Fruit fly (Drosophila melanogaster) S2 (cell line): ENCODE results near the gene CG18233.

Experiments
- CG8478 ChIP-seq: fragments of >200 bp; optimal IDR thresholded peaks from 2 replicates; lab custom pipeline; 2018
- CTCF ChIP-seq, 2 experiments: fragments of >200 bp; optimal IDR thresholded peaks; 2 replicates each; lab custom pipeline; 2018

Gene CG18233

DNA sequence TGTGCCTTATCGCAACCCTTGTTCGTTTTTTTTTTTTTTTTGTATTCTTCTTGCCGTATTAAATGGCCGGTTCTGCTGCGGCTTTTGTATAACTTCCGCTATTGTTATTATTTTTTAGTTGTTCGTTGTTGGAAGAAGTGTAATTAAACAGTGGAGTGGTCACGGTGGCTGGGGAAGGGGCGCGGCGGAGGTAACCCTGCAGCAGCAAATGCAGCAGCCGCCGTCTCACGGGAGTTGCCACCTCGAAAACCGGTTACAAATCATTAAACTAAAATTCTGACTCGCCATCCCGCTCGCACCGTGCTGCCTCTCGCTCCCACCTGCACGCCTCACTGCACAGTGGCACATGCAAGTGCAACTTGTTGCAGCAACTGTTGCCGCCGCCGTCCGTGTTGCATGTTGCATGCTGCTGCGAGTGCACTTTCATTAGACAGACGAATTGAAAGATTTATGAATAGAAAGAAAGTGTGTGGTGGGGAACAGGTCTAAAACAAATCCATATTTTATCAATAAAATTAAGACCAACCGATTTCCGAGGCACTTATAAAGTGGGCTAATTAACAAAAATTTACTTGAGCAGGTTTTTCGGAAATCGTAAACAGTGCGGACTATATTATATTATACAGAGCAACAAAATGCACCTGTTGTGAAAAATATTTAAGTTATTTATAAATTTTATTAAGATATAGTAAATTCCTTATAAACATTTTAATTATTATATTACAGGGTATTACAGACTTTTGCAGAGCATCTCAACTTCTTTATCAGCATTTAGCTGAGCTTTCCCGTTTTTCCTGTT lies 22.6 kb downstream of the CG18233 start:
- TF ChIP-seq CG8478 (lab: Kevin White, UChicago): no peak
- TF ChIP-seq CTCF (optimal IDR thresholded peaks at IDR 0.05; lab: Kevin White, UChicago): no peak

DNA sequence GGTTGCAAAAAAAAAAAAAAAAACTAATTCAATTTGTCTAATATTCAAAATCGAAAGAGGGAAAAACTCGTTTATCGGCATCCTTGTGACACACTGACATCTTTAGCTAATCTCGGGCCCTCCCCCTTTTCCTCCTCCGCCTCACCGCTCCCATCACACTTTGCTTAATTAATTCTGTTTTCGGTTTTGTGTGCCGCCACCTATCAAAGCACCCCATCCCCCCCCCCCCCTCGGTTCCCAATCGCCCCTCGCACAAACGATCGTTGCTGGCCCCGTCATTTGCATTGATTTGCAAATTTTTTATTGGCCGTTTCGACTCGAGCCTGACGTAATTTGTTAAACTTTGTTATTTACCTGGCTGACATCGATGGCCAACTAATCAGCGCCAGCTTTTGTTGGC lies 23.2 kb downstream of the CG18233 start:
- TF ChIP-seq CG8478 (lab: Kevin White, UChicago): no peak
- no peak for TF ChIP-seq CTCF (optimal IDR thresholded peaks at IDR 0.05; lab: Kevin White, UChicago)

DNA sequence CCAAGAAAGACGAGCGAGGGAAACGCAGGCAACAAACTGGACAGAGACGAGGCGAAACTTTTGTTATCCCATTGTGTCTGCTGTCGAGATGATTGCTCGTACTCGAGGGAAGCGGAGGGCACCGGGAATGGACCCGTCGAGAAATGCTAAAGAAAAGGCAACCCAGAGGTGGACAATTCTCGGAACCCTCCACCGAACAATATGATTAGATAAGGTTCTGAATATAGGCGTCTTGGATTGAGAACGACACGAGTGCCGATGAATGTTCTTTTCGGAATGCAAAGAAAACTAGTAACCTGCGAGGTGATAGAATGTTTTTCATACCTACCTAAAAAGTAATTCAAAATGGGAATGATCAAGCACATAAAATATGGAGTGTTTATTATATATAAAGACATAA lies 24.6 kb downstream of the CG18233 start:
- TF ChIP-seq CG8478 (lab: Kevin White, UChicago) (no peak), CTCF (optimal IDR thresholded peaks at IDR 0.05; lab: Kevin White, UChicago) (no peak)

DNA sequence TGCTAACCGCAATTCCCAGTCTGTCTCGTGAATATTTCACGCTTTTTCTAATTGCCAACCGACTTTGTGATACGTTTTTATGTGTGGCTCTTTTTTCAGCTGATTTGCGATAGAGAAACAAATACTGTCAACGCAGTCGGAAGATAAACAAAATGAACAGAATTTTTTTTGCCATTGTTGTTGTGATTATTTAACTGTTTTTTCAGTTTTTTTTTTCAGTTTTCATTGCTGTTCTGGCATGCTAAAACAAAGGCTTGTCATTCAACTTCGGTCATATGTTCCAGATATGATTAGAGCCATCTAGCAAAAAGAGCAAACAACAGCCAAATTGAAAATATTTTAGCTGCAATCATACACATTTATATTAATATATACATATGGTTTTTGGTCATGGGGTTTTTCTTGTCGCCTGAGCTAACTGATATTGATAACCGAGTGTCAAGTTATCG lies 26.9 kb downstream of the CG18233 start:
- no peak for TF ChIP-seq CTCF (optimal IDR thresholded peaks at IDR 0.05; lab: Kevin White, UChicago)
- TF ChIP-seq CG8478 (lab: Kevin White, UChicago): no peak

DNA sequence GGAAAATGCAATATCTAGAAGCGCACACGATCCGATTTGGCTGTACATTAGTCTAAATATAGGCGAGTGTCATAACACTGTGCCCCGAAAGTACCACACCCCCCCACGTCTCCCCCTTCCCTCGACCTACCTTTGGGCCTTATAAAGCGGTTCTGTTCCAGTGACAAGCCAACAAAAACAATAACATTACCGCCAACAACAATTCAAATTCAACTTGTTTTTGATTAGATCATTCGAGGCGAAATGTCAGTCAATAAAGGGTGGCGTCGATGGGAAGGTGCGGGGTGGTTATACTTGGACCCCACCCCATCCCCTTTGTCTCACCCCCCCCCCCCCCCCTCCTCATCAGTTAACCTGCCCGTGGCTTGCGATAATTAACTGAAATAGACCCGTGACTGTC lies 27.8 kb downstream of the CG18233 start:
- TF ChIP-seq CG8478 (lab: Kevin White, UChicago) (no peak), CTCF (optimal IDR thresholded peaks at IDR 0.05; lab: Kevin White, UChicago) (no peak)

DNA sequence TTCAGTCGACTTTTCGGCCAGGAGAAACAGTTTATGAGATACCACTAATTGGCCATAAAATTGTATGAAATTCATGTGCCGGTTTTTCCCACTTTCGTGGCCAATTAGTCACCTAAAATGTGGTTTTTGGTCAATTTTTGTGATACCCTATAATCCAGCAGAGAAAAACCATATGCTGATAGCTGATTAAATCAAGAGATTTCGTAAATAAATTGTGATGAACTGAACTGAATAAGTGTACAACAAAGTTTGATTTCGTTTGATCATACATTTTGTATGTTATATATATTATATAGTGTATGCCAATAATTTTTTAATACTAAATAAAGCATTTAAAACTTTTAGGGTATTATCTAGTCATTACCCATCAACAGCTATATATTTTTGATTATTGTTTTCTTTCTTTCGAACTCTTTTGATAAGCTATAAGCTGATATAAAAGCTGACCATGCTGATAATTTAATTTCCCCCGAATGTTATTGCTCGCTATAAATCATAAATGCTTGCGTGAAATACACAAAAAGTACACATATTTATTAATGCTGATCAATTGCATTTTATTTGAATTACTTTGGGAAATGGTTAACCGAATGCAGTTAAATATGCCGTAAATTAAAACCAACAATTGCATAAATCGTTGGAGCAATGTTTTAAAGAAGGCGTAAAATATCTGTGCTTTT lies 29.7 kb downstream of the CG18233 start:
- no peak for TF ChIP-seq CTCF (optimal IDR thresholded peaks at IDR 0.05; lab: Kevin White, UChicago)
- no peak for TF ChIP-seq CG8478 (lab: Kevin White, UChicago)

DNA sequence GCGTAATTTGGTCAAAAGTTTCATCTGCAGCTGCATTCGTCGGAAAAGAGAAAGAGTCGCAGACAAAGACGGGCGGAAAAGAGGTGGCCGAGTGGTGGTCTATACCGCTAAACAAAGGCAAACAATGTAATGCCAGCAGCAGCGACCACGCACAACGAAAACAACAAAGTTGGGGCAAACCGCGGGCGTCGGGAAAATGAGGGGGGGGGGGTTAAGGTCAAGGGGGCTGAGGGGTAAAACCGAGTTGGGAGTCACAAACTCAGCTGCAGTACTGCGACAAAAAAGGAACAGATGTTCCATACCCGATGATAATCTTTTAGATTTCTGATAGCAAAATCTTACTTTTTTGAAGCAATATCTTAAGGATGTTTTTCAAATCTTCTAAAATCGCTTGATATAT lies 31.5 kb downstream of the CG18233 start:
- TF ChIP-seq CTCF (optimal IDR thresholded peaks at IDR 0.05; lab: Kevin White, UChicago) (no peak), CG8478 (lab: Kevin White, UChicago) (no peak)

DNA sequence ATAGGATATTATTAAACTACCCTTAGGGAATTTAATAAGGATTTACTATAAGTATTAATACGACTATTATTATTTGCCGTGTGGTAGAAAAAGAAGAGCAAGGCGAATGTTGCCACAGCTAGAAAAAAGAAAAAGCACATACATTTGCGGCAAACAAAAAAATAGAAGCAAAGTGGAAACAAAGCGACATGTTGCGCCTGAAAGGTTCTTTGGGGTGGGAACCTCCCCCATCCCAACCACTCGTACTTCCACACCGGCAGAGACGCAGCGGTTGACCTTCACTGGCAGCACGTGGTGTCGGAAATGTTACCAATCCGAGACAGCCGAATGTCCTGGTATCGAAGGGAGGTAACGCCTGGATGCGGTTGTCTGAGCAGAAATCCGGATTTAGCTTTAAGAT lies 32.1 kb downstream of the CG18233 start:
- TF ChIP-seq CG8478 (lab: Kevin White, UChicago): no peak
- no peak for TF ChIP-seq CTCF (optimal IDR thresholded peaks at IDR 0.05; lab: Kevin White, UChicago)

DNA sequence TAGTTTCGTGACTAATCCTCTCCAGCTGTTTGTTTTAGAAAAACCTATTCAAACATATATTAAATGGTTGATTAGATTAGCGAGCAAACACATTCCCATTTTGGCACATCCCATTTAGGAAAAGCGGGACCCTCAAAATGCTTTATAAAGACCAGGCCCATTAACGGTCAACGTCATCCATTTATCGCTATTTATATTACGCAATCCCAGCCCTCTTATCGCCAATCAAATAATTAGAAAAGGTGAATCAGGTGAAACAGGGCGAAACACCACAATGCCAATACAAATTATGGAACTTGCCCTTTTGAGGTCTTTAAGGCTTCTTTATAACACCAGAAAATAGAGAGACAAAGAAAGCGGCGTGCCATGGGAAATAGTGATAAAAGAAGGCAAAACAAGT lies 32.8 kb downstream of the CG18233 start:
- TF ChIP-seq CG8478 (lab: Kevin White, UChicago) (no peak), CTCF (optimal IDR thresholded peaks at IDR 0.05; lab: Kevin White, UChicago) (no peak)

DNA sequence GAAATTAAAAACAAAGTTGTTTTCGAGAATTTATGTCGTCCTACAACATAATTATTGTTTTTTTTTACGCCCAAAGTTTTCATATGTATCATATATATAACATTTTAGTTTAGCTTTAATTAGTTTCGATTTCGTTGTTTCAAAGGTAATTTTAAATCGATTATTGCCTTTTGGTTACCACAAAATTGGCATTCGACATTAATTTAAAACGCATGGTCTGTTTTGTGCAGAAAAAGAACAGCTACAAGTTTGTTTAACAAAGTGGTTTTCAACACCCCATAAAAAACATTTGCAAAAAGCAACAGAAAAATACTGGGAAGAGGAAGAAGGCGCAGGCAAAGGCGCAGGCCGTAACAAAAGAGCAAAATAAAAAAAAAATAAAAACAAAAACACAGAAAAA lies 33.2 kb downstream of the CG18233 start:
- TF ChIP-seq CTCF (optimal IDR thresholded peaks at IDR 0.05; lab: Kevin White, UChicago) (no peak), CG8478 (lab: Kevin White, UChicago) (no peak)

DNA sequence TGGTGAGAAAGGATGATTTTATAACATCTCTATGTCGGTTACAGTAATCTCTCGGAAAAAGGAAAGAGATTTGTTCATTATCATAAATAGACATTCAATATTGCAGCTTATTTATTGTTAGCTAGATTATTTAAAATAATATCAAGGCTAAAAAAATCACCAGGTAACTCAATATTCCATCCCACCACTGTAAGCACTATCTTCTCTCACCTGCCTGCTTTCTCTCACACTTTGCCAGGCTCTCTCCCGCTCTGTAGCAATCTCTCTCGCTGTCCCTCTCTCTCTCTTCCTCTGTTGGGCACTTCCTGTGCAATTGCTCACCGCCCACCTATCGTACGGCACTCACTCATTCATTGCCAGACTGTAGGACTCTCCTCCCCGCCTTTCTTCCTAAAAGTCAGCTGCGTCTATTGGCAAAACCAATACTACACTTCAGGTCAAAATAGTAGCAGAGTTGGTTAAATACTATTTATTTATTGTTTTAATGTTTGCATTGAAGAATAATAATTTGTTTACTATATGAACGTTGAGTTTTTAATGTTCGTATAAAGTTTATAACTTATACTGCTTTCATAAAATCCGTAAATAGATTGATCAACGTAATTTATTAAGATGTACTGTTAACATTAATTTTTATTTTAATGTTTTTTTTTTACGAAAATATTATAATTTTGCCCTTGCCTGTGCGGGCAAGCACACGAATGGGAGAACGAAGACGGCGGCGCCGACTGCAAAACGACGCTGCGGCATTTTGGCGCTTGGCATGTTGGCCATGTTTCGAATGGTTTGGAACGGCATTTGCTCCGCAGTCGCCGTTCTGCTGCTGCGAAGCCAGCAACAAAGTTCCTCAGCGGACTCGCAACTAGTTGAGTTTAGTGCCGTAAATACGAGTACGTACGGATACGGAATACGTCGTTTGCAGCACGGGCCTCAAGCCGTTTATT lies 35.6 kb downstream of the CG18233 start:
- no peak for TF ChIP-seq CG8478 (lab: Kevin White, UChicago)
- no peak for TF ChIP-seq CTCF (optimal IDR thresholded peaks at IDR 0.05; lab: Kevin White, UChicago)

DNA sequence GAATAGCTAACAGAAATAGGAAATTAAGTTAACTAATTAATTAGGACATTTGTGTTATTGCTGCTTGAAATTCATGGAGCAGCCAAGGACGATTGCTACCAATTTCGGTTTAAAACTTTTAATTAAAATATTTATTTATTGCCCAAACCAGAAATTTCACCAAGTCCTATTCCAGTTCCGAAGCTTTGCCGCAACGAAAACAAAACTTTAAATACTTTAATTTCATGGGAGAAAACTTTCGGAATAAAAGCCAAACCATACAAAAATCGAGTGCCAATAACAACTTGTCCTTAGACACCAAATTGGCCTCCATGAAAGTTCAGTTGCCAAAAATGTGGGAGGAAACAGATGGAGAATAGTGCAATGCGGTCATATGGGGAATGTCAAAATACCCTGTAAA lies 38.0 kb downstream of the CG18233 start:
- no peak for TF ChIP-seq CG8478 (lab: Kevin White, UChicago)
- TF ChIP-seq CTCF (optimal IDR thresholded peaks at IDR 0.05; lab: Kevin White, UChicago): no peak

DNA sequence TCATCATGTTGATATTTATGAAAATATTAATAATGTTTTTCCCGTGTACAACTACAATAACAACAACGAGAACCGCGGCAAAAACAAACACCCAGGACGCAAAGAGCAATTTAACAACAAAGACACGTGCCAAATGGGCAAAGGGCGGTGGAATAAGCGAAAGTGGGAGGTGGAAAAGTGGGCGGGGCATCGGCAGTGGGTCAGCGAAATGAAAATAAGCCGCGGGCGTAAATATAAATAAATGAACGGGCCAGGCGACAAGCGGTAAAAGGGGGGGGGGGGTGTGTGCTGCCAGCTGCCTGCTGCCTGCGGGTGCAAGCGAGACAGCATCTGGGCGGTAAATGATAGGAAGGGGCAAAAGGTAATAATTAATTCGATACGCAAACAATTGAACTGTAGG lies 48.5 kb downstream of the CG18233 start:
- no peak for TF ChIP-seq CTCF (optimal IDR thresholded peaks at IDR 0.05; lab: Kevin White, UChicago)
- no peak for TF ChIP-seq CG8478 (lab: Kevin White, UChicago)
